Fruit fly (Drosophila melanogaster) whole organism: ENCODE data around the gene CG10560.

Experiments used
- CG8478 ChIP-seq: fragments of >200 bp; optimal IDR thresholded peaks from 2 replicates; lab custom pipeline; 2018; ENCODE audit warnings: inconsistent platforms
- Dll ChIP-seq: fragments of >200 bp; optimal IDR thresholded peaks from 2 replicates; lab custom pipeline; 2017
- psq ChIP-seq: fragments of >200 bp; optimal IDR thresholded peaks from 2 replicates; lab custom pipeline; 2017

DNA sequence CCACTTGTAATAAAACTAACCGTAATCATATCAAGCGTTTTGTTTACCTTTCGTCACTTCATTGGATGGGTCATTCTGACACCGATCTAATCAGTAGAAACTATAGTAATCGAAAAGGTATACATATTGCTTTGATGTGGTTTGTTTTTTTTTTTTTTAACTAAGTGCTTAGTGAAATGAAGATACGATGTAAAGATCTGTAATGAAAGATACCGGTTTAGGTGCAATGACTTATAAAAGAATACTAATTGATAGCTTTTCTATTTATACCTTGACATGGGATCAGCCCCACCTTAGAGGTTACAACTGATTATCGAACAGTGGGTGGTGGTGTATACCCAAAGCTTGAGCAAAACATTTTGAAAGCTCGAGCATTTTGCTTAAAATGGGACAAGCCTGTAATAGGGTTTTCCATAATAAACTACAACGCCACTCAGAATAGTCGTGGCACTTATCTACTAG lies 36.7 kb downstream of the CG10560 start, which contains the start of gene CG31300:
- TF ChIP-seq psq (lab: Kevin White, UChicago) (no peak), Dll (no peak), CG8478 (lab: Kevin White, UChicago) (no peak)
